Worm (Caenorhabditis elegans) whole organism, L4/young adult: ENCODE data around the gene nhr-263.

ENCODE experiments used
- W03F9.2 ChIP-seq: fragments of 150-350 bp; optimal IDR thresholded peaks from 2 replicates; lab custom pipeline; 2014; ENCODE audit warnings: missing biosample characterization, missing genetic modification characterization
- dao-5 ChIP-seq: sonication (generic microtip); optimal IDR thresholded peaks from 2 replicates; lab custom pipeline; 2016; ENCODE audit warnings: missing genotype, missing genetic modification characterization, moderate library complexity, missing compliant biosample characterization
- him-1 ChIP-seq: sonication (generic microtip); optimal IDR thresholded peaks from 2 replicates; lab custom pipeline; 2016; ENCODE audit warnings: missing genotype, missing genetic modification reagents, missing genetic modification characterization, missing compliant biosample characterization

DNA sequence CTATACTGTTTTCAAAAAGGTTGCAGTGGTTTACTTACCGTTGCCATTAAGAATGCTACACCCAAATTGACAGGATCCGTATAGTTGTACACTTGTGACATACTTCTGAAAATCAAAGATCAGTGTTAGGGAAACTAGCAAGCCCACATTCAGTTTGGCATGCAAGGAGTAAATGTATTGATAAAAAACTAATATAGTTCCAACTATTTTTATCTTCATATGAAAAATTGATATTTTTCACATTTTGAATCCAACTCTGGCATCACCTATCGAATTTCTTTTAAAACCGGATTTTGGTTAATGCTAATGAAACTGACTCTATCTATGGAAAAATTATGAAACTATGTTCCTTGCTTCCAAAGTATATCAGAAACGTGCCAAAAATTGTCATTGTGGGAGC lies 16.6 kb downstream of the nhr-263 start, which contains the start of gene srx-92:
- TF ChIP-seq W03F9.2 (tag; lab: Kevin White, UChicago): no peak
- TF ChIP-seq dao-5 (tag; lab: Kevin White, UChicago): no peak
- TF ChIP-seq him-1 (tag; lab: Kevin White, UChicago): no peak
